Worm (Caenorhabditis elegans): ENCODE measurements around the gene sre-18.

- TF ChIP-seq zag-1 (tag; optimal IDR thresholded peaks at IDR 0.05) = no peak
- TF ChIP-seq aly-2 (tag; optimal IDR thresholded peaks at IDR 0.05) = no peak
- no peak for TF ChIP-seq ceh-82 (tag; optimal IDR thresholded peaks at IDR 0.05)
These were observed 36.2 kb downstream of the sre-18 start for ce11 chrIV:12193338-12193737.

Measured in whole organism, L3 larva.